Fruit fly (Drosophila melanogaster): ENCODE results near the gene Sec71.

Sec71 gene

dm6 chr2L:13841508-13841907 lies 48.2 kb downstream of the Sec71 start, which contains the start of gene CG33307:
CG33307 (minus strand) TSS chr2L:13841520.
- TF ChIP-seq mirr (GFP tag; optimal IDR thresholded peaks at IDR 0.05): peak; percentile 2
- TF ChIP-seq phol (tag; optimal IDR thresholded peaks at IDR 0.05): no peak
- TF ChIP-seq Bdp1 (GFP tag; optimal IDR thresholded peaks at IDR 0.05): no peak
- TF ChIP-seq zen2 (GFP tag; IDR thresholded peaks at IDR 0.05; ENCODE audit: partially characterized antibody): no peak
- peak; percentile 21 for TF ChIP-seq CG12769 (tag; optimal IDR thresholded peaks at IDR 0.05)
- TF ChIP-seq nom (GFP tag; optimal IDR thresholded peaks at IDR 0.05): no peak
- TF ChIP-seq ac (GFP tag; optimal IDR thresholded peaks at IDR 0.05): no peak
- no peak for TF ChIP-seq Hr3 (GFP tag; optimal IDR thresholded peaks at IDR 0.05)
- no peak for TF ChIP-seq Ptx1 (GFP tag; IDR thresholded peaks at IDR 0.05)
- no peak for TF ChIP-seq CG10321 (GFP tag; IDR thresholded peaks at IDR 0.05)
- 0 out of 2 replicates have a peak, but pooled peaks have one; percentile 12 for TF ChIP-seq Atf6 (GFP tag; IDR thresholded peaks at IDR 0.05)
- no peak for TF ChIP-seq zfh2 (GFP tag; optimal IDR thresholded peaks at IDR 0.05)
- no peak for TF ChIP-seq tio (GFP tag; optimal IDR thresholded peaks at IDR 0.05)
- TF ChIP-seq CTCF (GFP tag; optimal IDR thresholded peaks at IDR 0.05): no peak
- no peak for TF ChIP-seq CG15073 (GFP tag; optimal IDR thresholded peaks at IDR 0.05)
- TF ChIP-seq sug (tag; optimal IDR thresholded peaks at IDR 0.05): peak; percentile 73
- peak; percentile 67 for TF ChIP-seq cwo (GFP tag; optimal IDR thresholded peaks at IDR 0.05)
- no peak for TF ChIP-seq CG15479 (GFP tag; optimal IDR thresholded peaks at IDR 0.05)
- TF ChIP-seq CG14014 (GFP tag; IDR thresholded peaks at IDR 0.05): no peak
- TF ChIP-seq CG18764 (GFP tag; optimal IDR thresholded peaks at IDR 0.05): no peak
- TF ChIP-seq gfzf (GFP tag; optimal IDR thresholded peaks at IDR 0.05): no peak
- no peak for TF ChIP-seq CG11696 (GFP tag; IDR thresholded peaks at IDR 0.05)
- no peak for TF ChIP-seq HLH54F (GFP tag; optimal IDR thresholded peaks at IDR 0.05)
- no peak for TF ChIP-seq CG14050 (GFP tag; IDR thresholded peaks at IDR 0.05)
- no peak for TF ChIP-seq dmrt11E (tag; optimal IDR thresholded peaks at IDR 0.05)
- no peak for TF ChIP-seq Hr51 (GFP tag; optimal IDR thresholded peaks at IDR 0.05)
- peak; percentile 73 for TF ChIP-seq CG34376 (GFP tag; optimal IDR thresholded peaks at IDR 0.05)
- no peak for TF ChIP-seq prd (optimal IDR thresholded peaks at IDR 0.05)
- no peak for TF ChIP-seq prd (GFP tag; IDR thresholded peaks at IDR 0.05)
- TF ChIP-seq Hmx (GFP tag; optimal IDR thresholded peaks at IDR 0.05): no peak
- no peak for TF ChIP-seq Xbp1 (GFP tag; optimal IDR thresholded peaks at IDR 0.05)

- TF ChIP-seq CG2199 (GFP tag; IDR thresholded peaks at IDR 0.05) (peak; percentile 72; the same call in 2 of the 3 replicates), CTCF (GFP tag; optimal IDR thresholded peaks at IDR 0.05) (peak; percentile 86), pzg (GFP tag; optimal IDR thresholded peaks at IDR 0.05) (no peak), knrl (GFP tag; IDR thresholded peaks at IDR 0.05; ENCODE audit: partially characterized antibody) (peak; percentile 59; the same call in 2 of the 3 replicates), CG14710 (tag; optimal IDR thresholded peaks at IDR 0.05) (peak; percentile 12), Sox102F (GFP tag; optimal IDR thresholded peaks at IDR 0.05) (no peak), nerfin-1 (tag; optimal IDR thresholded peaks at IDR 0.05) (peak; percentile 37), Opbp (GFP tag; IDR thresholded peaks at IDR 0.05; ENCODE audit: partially characterized antibody) (peak; percentile 53; the same call in 1 of the 3 replicates), amos (GFP tag; IDR thresholded peaks at IDR 0.05; ENCODE audit: partially characterized antibody) (peak; percentile 52; the same call in 1 of the 2 replicates), CG30431 (GFP tag; optimal IDR thresholded peaks at IDR 0.05) (no peak), CG17829 (tag; optimal IDR thresholded peaks at IDR 0.05) (peak; percentile 26), trem (tag; optimal IDR thresholded peaks at IDR 0.05) (peak; percentile 35), jumu (GFP tag; optimal IDR thresholded peaks at IDR 0.05) (no peak), stwl (tag; optimal IDR thresholded peaks at IDR 0.05) (peak; percentile 71), Ets97D (GFP tag; optimal IDR thresholded peaks at IDR 0.05) (no peak), CG2712 (tag; optimal IDR thresholded peaks at IDR 0.05) (peak; percentile 20), Bgb (GFP tag; IDR thresholded peaks at IDR 0.05; ENCODE audit: partially characterized antibody) (0 out of 2 replicates have a peak, but pooled peaks have one; percentile 17), Hr78 (GFP tag; optimal IDR thresholded peaks at IDR 0.05) (no peak)
Measured at dm6 chr2L:13842078-13842477, 48.8 kb downstream of the Sec71 start.

All from whole organism, embryonic.